Fruit fly (Drosophila melanogaster) whole organism, embryonic: ENCODE data around the gene CG43800.

Source experiments
- ATbp ChIP-seq: fragments of 200-800 bp; sonication (Bioruptor generic); optimal IDR thresholded peaks from 2 replicates; lab custom pipeline; 2017; ENCODE audit warnings: missing biosample characterization, mild to moderate bottlenecking, missing genetic modification characterization, missing genetic modification reagents
- B-H2 ChIP-seq: fragments of 200-800 bp; sonication (Bioruptor generic); optimal IDR thresholded peaks from 2 replicates; lab custom pipeline; 2018; ENCODE audit warnings: missing biosample characterization, mild to moderate bottlenecking, missing genetic modification characterization
- Bteb2 ChIP-seq: fragments of 200-800 bp; sonication (Bioruptor generic); optimal IDR thresholded peaks from 2 replicates; lab custom pipeline; 2016; ENCODE audit warnings: missing biosample characterization, missing genetic modification characterization
- CG11247 ChIP-seq: fragments of 200-800 bp; sonication (Bioruptor generic); IDR thresholded peaks from 2 replicates; pipeline ENCODE4 v1.3.6; 2022; ENCODE audit warnings: missing biosample characterization, missing genetic modification characterization
- CG12155 ChIP-seq: fragments of 200-800 bp; sonication (Bioruptor generic); optimal IDR thresholded peaks from 3 replicates; lab custom pipeline; 2016; ENCODE audit warnings: missing biosample characterization, missing genetic modification characterization
- CG1233 ChIP-seq: fragments of 200-800 bp; sonication (Bioruptor generic); optimal IDR thresholded peaks from 4 replicates; lab custom pipeline; 2018; ENCODE audit warnings: missing biosample characterization, mild to moderate bottlenecking, missing genetic modification characterization
- CG12659 ChIP-seq: fragments of 200-800 bp; sonication (Bioruptor generic); optimal IDR thresholded peaks from 3 replicates; lab custom pipeline; 2017; ENCODE audit warnings: mild to moderate bottlenecking, missing biosample characterization, missing genetic modification reagents, missing genetic modification characterization
- CG13894 ChIP-seq: fragments of 200-800 bp; sonication (Bioruptor generic); optimal IDR thresholded peaks from 3 replicates; lab custom pipeline; 2018; ENCODE audit warnings: missing biosample characterization, mild to moderate bottlenecking, missing genetic modification characterization, moderate library complexity
- CG17802 ChIP-seq: fragments of 200-800 bp; sonication (Bioruptor generic); optimal IDR thresholded peaks from 2 replicates; lab custom pipeline; 2018; ENCODE audit warnings: missing biosample characterization, mild to moderate bottlenecking, missing genetic modification characterization, moderate library complexity
- CG2678 ChIP-seq: fragments of 200-800 bp; sonication (Bioruptor generic); optimal IDR thresholded peaks from 3 replicates; lab custom pipeline; 2019; ENCODE audit warnings: missing biosample characterization, mild to moderate bottlenecking, missing genetic modification characterization, moderate library complexity
- CG30431 ChIP-seq: fragments of 200-800 bp; sonication (Bioruptor generic); optimal IDR thresholded peaks from 2 replicates; lab custom pipeline; 2017; ENCODE audit warnings: missing biosample characterization, missing genetic modification characterization
- CG4404 ChIP-seq: fragments of 200-800 bp; sonication (Bioruptor generic); IDR thresholded peaks from 2 replicates; pipeline ENCODE4 v1.3.6; 2022; ENCODE audit warnings: missing biosample characterization, missing genetic modification characterization
- CG8478 ChIP-seq: fragments of >200 bp; optimal IDR thresholded peaks from 2 replicates; lab custom pipeline; 2018
- CG9817 ChIP-seq: fragments of 200-800 bp; sonication (Bioruptor generic); optimal IDR thresholded peaks from 2 replicates; lab custom pipeline; 2018; ENCODE audit warnings: missing biosample characterization, mild to moderate bottlenecking, missing genetic modification characterization, moderate library complexity
- Dbx ChIP-seq: fragments of 200-800 bp; sonication (Bioruptor generic); IDR thresholded peaks from 3 replicates; pipeline ENCODE4 v1.3.6; 2022; ENCODE audit warnings: missing biosample characterization, missing genetic modification characterization
- Deaf1 ChIP-seq: fragments of 200-800 bp; optimal IDR thresholded peaks from 3 replicates; lab custom pipeline; 2019; ENCODE audit warnings: missing biosample characterization, mild to moderate bottlenecking, missing genetic modification characterization, moderate library complexity
- Dek ChIP-seq: fragments of 200-800 bp; sonication (Bioruptor generic); optimal IDR thresholded peaks from 3 replicates; lab custom pipeline; 2019; ENCODE audit warnings: missing biosample characterization, mild to moderate bottlenecking, missing genetic modification characterization, moderate library complexity
- Drgx ChIP-seq: fragments of 200-800 bp; sonication (Bioruptor generic); IDR thresholded peaks from 2 replicates; pipeline ENCODE4 v1.3.6; 2022; ENCODE audit warnings: missing biosample characterization, missing genetic modification characterization
- Fer1 ChIP-seq: fragments of 200-800 bp; sonication (Bioruptor generic); optimal IDR thresholded peaks from 2 replicates; lab custom pipeline; 2017; ENCODE audit warnings: missing biosample characterization, mild to moderate bottlenecking, missing genetic modification characterization
- Meics ChIP-seq: fragments of 200-800 bp; sonication (Bioruptor generic); optimal IDR thresholded peaks from 2 replicates; lab custom pipeline; 2017; ENCODE audit warnings: missing biosample characterization, mild to moderate bottlenecking, missing genetic modification characterization
- NK7.1 ChIP-seq: fragments of 200-800 bp; sonication (Bioruptor generic); optimal IDR thresholded peaks from 3 replicates; lab custom pipeline; 2016; ENCODE audit warnings: missing biosample characterization, missing genetic modification characterization
- Nf-YA ChIP-seq: fragments of 200-800 bp; sonication (Bioruptor generic); IDR thresholded peaks from 2 replicates; pipeline ENCODE4 v1.3.6; 2022; ENCODE audit warnings: missing biosample characterization, missing genetic modification characterization
- NfI ChIP-seq: fragments of 200-800 bp; sonication (Bioruptor generic); optimal IDR thresholded peaks from 3 replicates; lab custom pipeline; 2018; ENCODE audit warnings: missing biosample characterization, mild to moderate bottlenecking, missing genetic modification characterization, moderate library complexity
- PHDP ChIP-seq: fragments of 200-800 bp; sonication (Bioruptor generic); optimal IDR thresholded peaks from 3 replicates; lab custom pipeline; 2018; ENCODE audit warnings: missing biosample characterization, mild to moderate bottlenecking, missing genetic modification characterization, moderate library complexity
- Side ChIP-seq: fragments of 200-800 bp; sonication (Bioruptor generic); optimal IDR thresholded peaks from 2 replicates; lab custom pipeline; 2016; ENCODE audit warnings: missing biosample characterization, missing genetic modification characterization
- Six4 ChIP-seq: fragments of 200-800 bp; sonication (Bioruptor generic); optimal IDR thresholded peaks from 2 replicates; lab custom pipeline; 2016; ENCODE audit warnings: missing biosample characterization, missing genetic modification characterization
- Sox100B ChIP-seq: fragments of 200-800 bp; sonication (Bioruptor generic); optimal IDR thresholded peaks from 3 replicates; lab custom pipeline; 2018; ENCODE audit warnings: missing biosample characterization, mild to moderate bottlenecking, missing genetic modification characterization
- Sox102F ChIP-seq: fragments of 200-800 bp; sonication (Bioruptor generic); optimal IDR thresholded peaks from 2 replicates; lab custom pipeline; 2018; ENCODE audit warnings: missing biosample characterization, mild to moderate bottlenecking, missing genetic modification characterization, moderate library complexity
- Trl ChIP-seq, 3 experiments: fragments of >200 bp in 2 of 3; fragments of 200-800 bp in 1 of 3; sonication (Bioruptor generic) in 1 of 3; optimal IDR thresholded peaks; 2 replicates in 1 of 3; 3 replicates in 2 of 3; lab custom pipeline; 2016 to 2017; ENCODE audit warnings: missing biosample characterization in 1 of 3, missing genetic modification characterization in 1 of 3
- bab2 ChIP-seq: fragments of 200-800 bp; sonication (Bioruptor generic); optimal IDR thresholded peaks from 2 replicates; lab custom pipeline; 2016; ENCODE audit warnings: missing biosample characterization, missing genetic modification characterization
- chif ChIP-seq, 2 experiments: fragments of 200-800 bp; sonication (Bioruptor generic); optimal IDR thresholded peaks; 3 replicates each; lab custom pipeline; 2016; ENCODE audit warnings: missing biosample characterization in 2 of 2, missing genetic modification characterization in 2 of 2
- crp ChIP-seq, 2 experiments: fragments of 200-800 bp; sonication (Bioruptor generic); optimal IDR thresholded peaks; 2 replicates in 1 of 2; 3 replicates in 1 of 2; lab custom pipeline; 2017; ENCODE audit warnings: missing biosample characterization in 2 of 2, missing genetic modification characterization in 2 of 2, mild to moderate bottlenecking in 1 of 2, moderate library complexity in 1 of 2
- cwo ChIP-seq: fragments of 200-800 bp; sonication (Bioruptor generic); optimal IDR thresholded peaks from 3 replicates; lab custom pipeline; 2017; ENCODE audit warnings: missing biosample characterization, missing genetic modification characterization, mild to moderate bottlenecking, moderate library complexity, missing genetic modification reagents
- gt ChIP-seq: fragments of 200-800 bp; sonication (Bioruptor generic); IDR thresholded peaks from 2 replicates; pipeline ENCODE4 v1.3.6; 2022; ENCODE audit warnings: missing biosample characterization, missing genetic modification characterization
- ham ChIP-seq: fragments of 200-800 bp; sonication (Bioruptor generic); IDR thresholded peaks from 2 replicates; pipeline ENCODE4 v1.3.6; 2022; ENCODE audit warnings: missing biosample characterization, missing genetic modification characterization
- hkb ChIP-seq, 2 experiments: fragments of 200-800 bp in 1 of 2; fragments of >200 bp in 1 of 2; sonication (Bioruptor generic) in 1 of 2; IDR thresholded peaks in 1 of 2; optimal IDR thresholded peaks in 1 of 2; 2 replicates each; pipeline versions ENCODE4 v1.3.6 to Lab custom; 2017 to 2022; ENCODE audit warnings: missing biosample characterization in 1 of 2, missing genetic modification characterization in 1 of 2
- insv ChIP-seq, 2 experiments: fragments of 200-800 bp; sonication (Bioruptor generic); optimal IDR thresholded peaks; 3 replicates each; lab custom pipeline; 2016 to 2018; ENCODE audit warnings: missing biosample characterization in 2 of 2, missing genetic modification characterization in 2 of 2
- ken ChIP-seq: fragments of 200-800 bp; sonication (Bioruptor generic); IDR thresholded peaks from 3 replicates; pipeline ENCODE4 v1.3.6; 2022; ENCODE audit warnings: missing biosample characterization, missing genetic modification characterization
- kni ChIP-seq: fragments of 200-800 bp; sonication (Bioruptor generic); optimal IDR thresholded peaks from 3 replicates; lab custom pipeline; 2017; ENCODE audit warnings: mild to moderate bottlenecking, missing biosample characterization, missing genetic modification reagents, missing genetic modification characterization
- nom ChIP-seq: fragments of 200-800 bp; sonication (Bioruptor generic); optimal IDR thresholded peaks from 2 replicates; lab custom pipeline; 2017; ENCODE audit warnings: missing biosample characterization, missing genetic modification characterization, mild to moderate bottlenecking, moderate library complexity, missing genetic modification reagents
- odd ChIP-seq: fragments of 200-800 bp; sonication (Bioruptor generic); optimal IDR thresholded peaks from 2 replicates; lab custom pipeline; 2017; ENCODE audit warnings: missing biosample characterization, mild to moderate bottlenecking, missing genetic modification characterization
- rib ChIP-seq: fragments of 200-800 bp; sonication (Bioruptor generic); IDR thresholded peaks from 2 replicates; pipeline ENCODE4 v1.3.6; 2022; ENCODE audit warnings: missing biosample characterization, missing genetic modification characterization
- run ChIP-seq: fragments of 200-800 bp; sonication (Bioruptor generic); optimal IDR thresholded peaks from 3 replicates; lab custom pipeline; 2018; ENCODE audit warnings: missing biosample characterization, mild to moderate bottlenecking, missing genetic modification characterization
- sc ChIP-seq, 3 experiments: fragments of >200 bp in 2 of 3; fragments of 200-800 bp in 1 of 3; sonication (Bioruptor generic) in 1 of 3; optimal IDR thresholded peaks; 2 replicates in 2 of 3; 3 replicates in 1 of 3; lab custom pipeline; 2017; ENCODE audit warnings: mild to moderate bottlenecking in 1 of 3, missing biosample characterization in 1 of 3, missing genetic modification characterization in 1 of 3, missing genetic modification reagents in 1 of 3
- schlank ChIP-seq: fragments of 200-800 bp; sonication (Bioruptor generic); optimal IDR thresholded peaks from 2 replicates; lab custom pipeline; 2018; ENCODE audit warnings: missing biosample characterization, mild to moderate bottlenecking, missing genetic modification characterization
- slou ChIP-seq: fragments of 200-800 bp; sonication (Bioruptor generic); optimal IDR thresholded peaks from 3 replicates; lab custom pipeline; 2016; ENCODE audit warnings: missing biosample characterization, missing genetic modification characterization
- slp2 ChIP-seq: fragments of 200-800 bp; sonication (Bioruptor generic); optimal IDR thresholded peaks from 2 replicates; lab custom pipeline; 2016; ENCODE audit warnings: missing biosample characterization, missing genetic modification characterization
- sr ChIP-seq: fragments of 200-800 bp; sonication (Bioruptor generic); IDR thresholded peaks from 3 replicates; pipeline ENCODE4 v1.3.6; 2022; ENCODE audit warnings: missing biosample characterization, missing genetic modification characterization
- tio ChIP-seq: fragments of 200-800 bp; sonication (Bioruptor generic); optimal IDR thresholded peaks from 2 replicates; lab custom pipeline; 2017; ENCODE audit warnings: missing biosample characterization, missing genetic modification characterization, inconsistent platforms
- wdn ChIP-seq: fragments of 200-800 bp; sonication (Bioruptor generic); IDR thresholded peaks from 2 replicates; pipeline ENCODE4 v1.3.6; 2022; ENCODE audit warnings: missing biosample characterization, missing genetic modification characterization

CG43800 gene

dm6 chr2L:7240311-7240710 is 7.7 kb upstream of the CG43800 start (continued):
- TF ChIP-seq wdn (GFP tag; lab: Robert Waterston, UW) (no peak), CG30431 (GFP tag; lab: Kevin White, UChicago) (no peak), cwo (no peak), Deaf1 (tag; lab: Kevin White, UChicago) (peak; percentile 81), odd (no peak), kni (GFP tag; lab: Kevin White, UChicago) (no peak), Meics (GFP tag; lab: Kevin White, UChicago) (no peak), nom (no peak), Sox102F (GFP tag; lab: Kevin White, UChicago) (no peak), sr (no peak), run (no peak), crp (GFP tag; optimal IDR thresholded peaks at IDR 0.05; lab: Kevin White, UChicago) (no peak), ken (GFP tag; lab: Robert Waterston, UW) (no peak), hkb (optimal IDR thresholded peaks at IDR 0.05; lab: Kevin White, UChicago) (no peak), hkb (GFP tag; IDR thresholded peaks at IDR 0.05; lab: Robert Waterston, UW) (no peak), Dbx (no peak)
- TF ChIP-seq, all 482 proteins: peak for 29

DNA sequence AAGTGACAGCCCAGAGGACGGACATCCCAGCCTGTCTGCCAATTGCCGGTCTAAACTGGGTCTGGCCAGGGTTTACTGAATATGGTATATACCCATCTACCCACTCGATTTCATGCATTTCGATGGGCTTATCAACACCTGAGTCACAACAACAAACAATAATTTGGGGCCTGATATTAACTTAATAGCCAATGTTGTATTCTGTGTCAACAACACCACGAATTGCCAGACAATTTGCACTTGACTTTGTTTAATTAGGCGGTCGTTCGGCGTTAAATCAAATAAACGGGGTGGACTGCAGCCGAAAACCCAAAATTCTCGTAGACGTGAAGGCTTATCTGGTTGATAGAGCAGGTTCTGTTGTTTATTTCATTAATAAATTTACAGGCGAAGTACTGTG is 6.7 kb upstream of the CG43800 start:
- TF ChIP-seq Fer1 = peak; percentile 67
- TF ChIP-seq insv (GFP tag; optimal IDR thresholded peaks at IDR 0.05; lab: Kevin White, UChicago) = no peak
- TF ChIP-seq Side (GFP tag; lab: Kevin White, UChicago) = peak; percentile 15
- TF ChIP-seq Trl (optimal IDR thresholded peaks at IDR 0.05; lab: Kevin White, UChicago) = no peak
- TF ChIP-seq Trl (GFP tag; optimal IDR thresholded peaks at IDR 0.05; lab: Kevin White, UChicago) = peak; percentile 32
- peak; percentile 27 for TF ChIP-seq PHDP
- TF ChIP-seq Sox100B (GFP tag; lab: Kevin White, UChicago) = no peak
- no peak for TF ChIP-seq tio (GFP tag; lab: Kevin White, UChicago)
- no peak for TF ChIP-seq CG12155 (GFP tag; lab: Kevin White, UChicago)
- TF ChIP-seq CG13894 (tag; lab: Kevin White, UChicago) = peak; percentile 47
- TF ChIP-seq CG12659 (GFP tag; lab: Kevin White, UChicago) = peak; percentile 29
- TF ChIP-seq CG8478 (lab: Kevin White, UChicago) = no peak
- TF ChIP-seq NK7.1 (GFP tag; lab: Kevin White, UChicago) = peak; percentile 37
- TF ChIP-seq Six4 (GFP tag; lab: Kevin White, UChicago) = no peak
- TF ChIP-seq sc (optimal IDR thresholded peaks at IDR 0.05; lab: Kevin White, UChicago) = no peak
- peak; percentile 42 for TF ChIP-seq sc (GFP tag; optimal IDR thresholded peaks at IDR 0.05; lab: Kevin White, UChicago)
- TF ChIP-seq bab2 (GFP tag; lab: Kevin White, UChicago) = peak; percentile 62
- peak; percentile 25 for TF ChIP-seq NfI (GFP tag; lab: Kevin White, UChicago)
- TF ChIP-seq CG2678 (tag; lab: Kevin White, UChicago) = peak; percentile 58
- no peak for TF ChIP-seq Bteb2 (GFP tag; lab: Kevin White, UChicago)
- no peak for TF ChIP-seq CG17802 (tag; lab: Kevin White, UChicago)
- peak; percentile 61 for TF ChIP-seq schlank (tag; lab: Kevin White, UChicago)
- TF ChIP-seq CG4404 (GFP tag; lab: Robert Waterston, UW) = no peak
- no peak for TF ChIP-seq Drgx
- no peak for TF ChIP-seq gt (GFP tag; lab: Robert Waterston, UW)
- TF ChIP-seq CG9817 (tag; lab: Kevin White, UChicago) = no peak
- no peak for TF ChIP-seq CG11247
- no peak for TF ChIP-seq Dek (tag; lab: Kevin White, UChicago)
- no peak for TF ChIP-seq slou (GFP tag; lab: Kevin White, UChicago)
- TF ChIP-seq B-H2 (GFP tag; lab: Kevin White, UChicago) = peak; percentile 29
- TF ChIP-seq CG1233 = peak; percentile 16
- TF ChIP-seq Nf-YA (GFP tag; lab: Robert Waterston, UW) = 0 out of 2 replicates have a peak, but pooled peaks have one; percentile 39
- no peak for TF ChIP-seq ham (GFP tag; lab: Robert Waterston, UW)
- TF ChIP-seq chif (GFP tag; optimal IDR thresholded peaks at IDR 0.05; lab: Kevin White, UChicago) = peak in 1 of 2 experiments; percentile 24
- TF ChIP-seq slp2 (GFP tag; lab: Kevin White, UChicago) = no peak
- TF ChIP-seq ATbp (GFP tag; lab: Kevin White, UChicago) = peak; percentile 20
- TF ChIP-seq rib (GFP tag; lab: Robert Waterston, UW) = no peak
